Worm (Caenorhabditis elegans): ENCODE results near the gene baf-1.
"Not testable (repeated sequence)": the region's sequence is repeated elsewhere in the genome, so short reads cannot be mapped to it uniquely, and the experiment has no call there.

The baf-1 gene

ce11 chrIII:9467095-9467494 is at the start of gene baf-1:
Gene baf-1 (plus strand): TSS chrIII:9467464.
- no peak for TF ChIP-seq nfya-1 (tag; optimal IDR thresholded peaks at IDR 0.05)
- TF ChIP-seq ceh-31 (tag; optimal IDR thresholded peaks at IDR 0.05) = peak; percentile 52
- TF ChIP-seq ztf-16 (tag; optimal IDR thresholded peaks at IDR 0.05) = no peak
- TF ChIP-seq elt-2 (tag; optimal IDR thresholded peaks at IDR 0.05) = peak; percentile 40

- TF ChIP-seq gmeb-2, Y22D7AL.16, ref-2 (tag; optimal IDR thresholded peaks at IDR 0.05): not testable (repeated sequence)
Measured at ce11 chrIII:9420231-9420630, 47.0 kb upstream of the baf-1 start, which contains the start of gene T26G10.4. Gene T26G10.4 (plus strand): TSS chrIII:9420531.

- TF ChIP-seq C38D4.7 (GFP tag; optimal IDR thresholded peaks at IDR 0.05) = no peak
- TF ChIP-seq odd-2 (tag; optimal IDR thresholded peaks at IDR 0.05) = no peak
- TF ChIP-seq elt-4 (tag; optimal IDR thresholded peaks at IDR 0.05) = no peak
- no peak for TF ChIP-seq sox-2 (GFP tag; IDR thresholded peaks at IDR 0.05)
Measured at ce11 chrIII:9426301-9426700, 41.0 kb upstream of the baf-1 start, which contains the start of gene T26G10.5. Gene T26G10.5 (minus strand): TSS chrIII:9426401.

ce11 chrIII:9433576-9434107 is 33.6 kb upstream of the baf-1 start, which contains the start of gene cpar-1:
Gene cpar-1 (plus strand): TSS chrIII:9434057.
- TF ChIP-seq ets-4 (tag; optimal IDR thresholded peaks at IDR 0.05) (no peak), pha-2 (tag; optimal IDR thresholded peaks at IDR 0.05) (no peak), npax-4 (tag; optimal IDR thresholded peaks at IDR 0.05) (no peak), C08G9.2 (tag; optimal IDR thresholded peaks at IDR 0.05) (no peak), ceh-9 (tag; optimal IDR thresholded peaks at IDR 0.05) (no peak), ceh-19 (GFP tag; optimal IDR thresholded peaks at IDR 0.05) (no peak), sox-2 (GFP tag; IDR thresholded peaks at IDR 0.05) (no peak), pros-1 (tag; optimal IDR thresholded peaks at IDR 0.05) (no peak)

- no peak for TF ChIP-seq F13H6.1 (tag; optimal IDR thresholded peaks at IDR 0.05)
- no peak for TF ChIP-seq odd-2 (tag; optimal IDR thresholded peaks at IDR 0.05)
- TF ChIP-seq pha-4 (tag; optimal IDR thresholded peaks at IDR 0.05) = no peak
- TF ChIP-seq elt-4 (tag; optimal IDR thresholded peaks at IDR 0.05) = no peak
- no peak for TF ChIP-seq nhr-232 (tag; optimal IDR thresholded peaks at IDR 0.05)
- no peak for TF ChIP-seq tbx-7 (tag; optimal IDR thresholded peaks at IDR 0.05)
- TF ChIP-seq hlh-30 (tag; optimal IDR thresholded peaks at IDR 0.05; ENCODE audit: insufficient read depth) = no peak
- TF ChIP-seq pat-9 (tag; optimal IDR thresholded peaks at IDR 0.05) = no peak
Measured at ce11 chrIII:9434999-9435398, 32.3 kb upstream of the baf-1 start.

- TF ChIP-seq F13H6.1 (tag; optimal IDR thresholded peaks at IDR 0.05) (no peak), ahr-1 (tag; optimal IDR thresholded peaks at IDR 0.05) (no peak), ets-4 (tag; optimal IDR thresholded peaks at IDR 0.05) (no peak), unc-3 (GFP tag; conservative IDR thresholded peaks at IDR 0.05) (no peak), unc-3 (tag; optimal IDR thresholded peaks at IDR 0.05) (no peak), madf-2 (tag; optimal IDR thresholded peaks at IDR 0.05) (no peak), hlh-15 (tag; optimal IDR thresholded peaks at IDR 0.05) (no peak), ceh-30 (tag; optimal IDR thresholded peaks at IDR 0.05) (no peak), pag-3 (tag; optimal IDR thresholded peaks at IDR 0.05; ENCODE audit: borderline replicate concordance) (no peak), unc-86 (tag; optimal IDR thresholded peaks at IDR 0.05) (no peak), ceh-45 (GFP tag; IDR thresholded peaks at IDR 0.05) (no peak), dve-1 (tag; optimal IDR thresholded peaks at IDR 0.05) (no peak), K09A11.1 (tag; optimal IDR thresholded peaks at IDR 0.05; ENCODE audit: insufficient read depth) (no peak)
Measured at ce11 chrIII:9439399-9439798, 27.9 kb upstream of the baf-1 start, which contains the start of gene F54C8.1. Gene F54C8.1 (plus strand): TSS chrIII:9439699.

Data from whole organism, late embryonic.